Fruit fly (Drosophila melanogaster): ENCODE data around the gene CG14262.

CG14262 gene

dm6 chr3R:27263434-27264215, 1.6 kb downstream of the CG14262 start, which contains the start of gene woc (continued):
- TF ChIP-seq Sox100B (GFP tag; optimal IDR thresholded peaks at IDR 0.05) (no peak), Dip3 (GFP tag; optimal IDR thresholded peaks at IDR 0.05) (peak; percentile 28), CG11695 (GFP tag; IDR thresholded peaks at IDR 0.05) (peak; percentile 85; the same call in 2 of the 3 replicates), Ada2b (GFP tag; IDR thresholded peaks at IDR 0.05) (peak; percentile 40; the same call in 1 of the 2 replicates), CG6813 (GFP tag; optimal IDR thresholded peaks at IDR 0.05) (peak; percentile 40), CG8478 (optimal IDR thresholded peaks at IDR 0.05) (peak; percentile 88), klu (GFP tag; IDR thresholded peaks at IDR 0.05) (no peak), Atf3 (GFP tag; optimal IDR thresholded peaks at IDR 0.05) (no peak), unc-4 (GFP tag; IDR thresholded peaks at IDR 0.05; ENCODE audit: partially characterized antibody) (peak; percentile 81), CG12071 (GFP tag; optimal IDR thresholded peaks at IDR 0.05) (no peak), CG32767 (GFP tag; IDR thresholded peaks at IDR 0.05) (peak; percentile 78), dpn (GFP tag; optimal IDR thresholded peaks at IDR 0.05) (peak; percentile 41 to 54), CG2129 (GFP tag; IDR thresholded peaks at IDR 0.05; ENCODE audit: partially characterized antibody) (peak; percentile 37; the same call in 1 of the 2 replicates), HLH4C (GFP tag; IDR thresholded peaks at IDR 0.05; ENCODE audit: partially characterized antibody) (peak; percentile 85), bsh (GFP tag; optimal IDR thresholded peaks at IDR 0.05) (peak; percentile 30 to 92), CG18599 (GFP tag; optimal IDR thresholded peaks at IDR 0.05) (peak; percentile 66), CG16779 (GFP tag; IDR thresholded peaks at IDR 0.05) (no peak), CG9609 (GFP tag; optimal IDR thresholded peaks at IDR 0.05) (peak; percentile 43), pita (GFP tag; optimal IDR thresholded peaks at IDR 0.05) (no peak), esg (GFP tag; conservative IDR thresholded peaks at IDR 0.05) (peak; percentile 34; the same call in 1 of the 2 replicates)

- TF ChIP-seq Eip74EF (GFP tag; optimal IDR thresholded peaks at IDR 0.05): no peak
- TF ChIP-seq hbn (GFP tag; IDR thresholded peaks at IDR 0.05; ENCODE audit: partially characterized antibody): no peak
- peak; percentile 49 for TF ChIP-seq Med (GFP tag)
- TF ChIP-seq CG7745 (tag; optimal IDR thresholded peaks at IDR 0.05): no peak
- no peak for TF ChIP-seq CG8388 (GFP tag; optimal IDR thresholded peaks at IDR 0.05)
- TF ChIP-seq CG11398 (GFP tag; optimal IDR thresholded peaks at IDR 0.05): no peak
- no peak for TF ChIP-seq CG3407 (GFP tag; optimal IDR thresholded peaks at IDR 0.05)
- no peak for TF ChIP-seq CG8290 (GFP tag; optimal IDR thresholded peaks at IDR 0.05)
- TF ChIP-seq CG8290 (tag; optimal IDR thresholded peaks at IDR 0.05): no peak
- TF ChIP-seq CG6813 (GFP tag; optimal IDR thresholded peaks at IDR 0.05): peak; percentile 31
- no peak for TF ChIP-seq bbx (GFP tag; IDR thresholded peaks at IDR 0.05; ENCODE audit: partially characterized antibody)
- peak; percentile 11 for TF ChIP-seq CG15479 (GFP tag; optimal IDR thresholded peaks at IDR 0.05)
- TF ChIP-seq CG3838 (GFP tag; optimal IDR thresholded peaks at IDR 0.05): no peak
- TF ChIP-seq repo (GFP tag; optimal IDR thresholded peaks at IDR 0.05): no peak
- TF ChIP-seq Xrp1 (GFP tag; IDR thresholded peaks at IDR 0.05): peak; percentile 24; the same call in 1 of the 2 replicates
- peak; percentile 32 for TF ChIP-seq mirr (GFP tag; optimal IDR thresholded peaks at IDR 0.05)
- TF ChIP-seq cg (GFP tag; optimal IDR thresholded peaks at IDR 0.05): peak; percentile 3
- no peak for TF ChIP-seq lab (GFP tag; optimal IDR thresholded peaks at IDR 0.05)
- no peak for TF ChIP-seq Fer3 (tag; optimal IDR thresholded peaks at IDR 0.05)
- TF ChIP-seq H15 (GFP tag; IDR thresholded peaks at IDR 0.05): no peak
- TF ChIP-seq CG7271 (tag; optimal IDR thresholded peaks at IDR 0.05): no peak
- no peak for TF ChIP-seq CG1792 (GFP tag; optimal IDR thresholded peaks at IDR 0.05)
- peak; percentile 41 for TF ChIP-seq CG2875 (GFP tag; optimal IDR thresholded peaks at IDR 0.05)
- TF ChIP-seq ATbp (GFP tag; optimal IDR thresholded peaks at IDR 0.05): peak; percentile 61
- no peak for TF ChIP-seq Antp (GFP tag; optimal IDR thresholded peaks at IDR 0.05)
- TF ChIP-seq CG14667 (GFP tag; IDR thresholded peaks at IDR 0.05): no peak
- TF ChIP-seq grau (tag; optimal IDR thresholded peaks at IDR 0.05): no peak
- TF ChIP-seq Rx (GFP tag; IDR thresholded peaks at IDR 0.05): no peak
- no peak for TF ChIP-seq Adf1 (GFP tag; IDR thresholded peaks at IDR 0.05)
- no peak for TF ChIP-seq CG11456 (GFP tag; IDR thresholded peaks at IDR 0.05)
These were observed 11.3 kb downstream of the CG14262 start for dm6 chr3R:27253921-27254376.
